Fruit fly (Drosophila melanogaster) whole organism, embryonic: Measurements from ENCODE around the gene CG14627.

Source experiments
- Adf1 ChIP-seq: fragments of 200-800 bp; sonication (Bioruptor generic); IDR thresholded peaks from 2 replicates; pipeline ENCODE4 v1.3.6; 2022; ENCODE audit warnings: missing biosample characterization, missing genetic modification characterization
- Bgb ChIP-seq: fragments of 200-800 bp; sonication (Bioruptor generic); IDR thresholded peaks from 2 replicates; pipeline ENCODE4 v1.3.6; 2022; ENCODE audit warnings: missing biosample characterization, missing genetic modification characterization; ENCODE audit not compliant: partially characterized antibody
- CG10321 ChIP-seq: fragments of 200-800 bp; sonication (Bioruptor generic); IDR thresholded peaks from 2 replicates; pipeline ENCODE4 v1.3.6; 2022; ENCODE audit warnings: missing biosample characterization, missing genetic modification characterization
- CG17361 ChIP-seq: fragments of 200-800 bp; sonication (Bioruptor generic); IDR thresholded peaks from 3 replicates; pipeline ENCODE4 v1.3.6; 2022; ENCODE audit warnings: missing biosample characterization, missing genetic modification characterization
- CG1832 ChIP-seq: fragments of 200-800 bp; sonication (Bioruptor generic); optimal IDR thresholded peaks from 2 replicates; lab custom pipeline; 2017; ENCODE audit warnings: missing biosample characterization, mild to moderate bottlenecking, missing genetic modification characterization, inconsistent platforms
- CG18599 ChIP-seq: fragments of 200-800 bp; sonication (Bioruptor generic); optimal IDR thresholded peaks from 3 replicates; lab custom pipeline; 2017; ENCODE audit warnings: missing biosample characterization, missing genetic modification characterization, mild to moderate bottlenecking, moderate library complexity, missing genetic modification reagents
- CG18619 ChIP-seq: fragments of 200-800 bp; sonication (Bioruptor generic); optimal IDR thresholded peaks from 3 replicates; lab custom pipeline; 2017; ENCODE audit warnings: missing biosample characterization, mild to moderate bottlenecking, missing genetic modification characterization
- CG2712 ChIP-seq: fragments of 200-800 bp; optimal IDR thresholded peaks from 3 replicates; lab custom pipeline; 2019; ENCODE audit warnings: missing biosample characterization, mild to moderate bottlenecking, missing genetic modification characterization, moderate library complexity
- CG30020 ChIP-seq: fragments of 200-800 bp; optimal IDR thresholded peaks from 2 replicates; lab custom pipeline; 2019; ENCODE audit warnings: missing biosample characterization, mild to moderate bottlenecking, missing genetic modification characterization, moderate library complexity
- CG3065 ChIP-seq: fragments of 200-800 bp; sonication (Bioruptor generic); optimal IDR thresholded peaks from 2 replicates; lab custom pipeline; 2016; ENCODE audit warnings: missing biosample characterization, missing genetic modification characterization
- CG31224 ChIP-seq: fragments of 200-800 bp; sonication (Bioruptor generic); IDR thresholded peaks from 2 replicates; pipeline ENCODE4 v1.3.6; 2022; ENCODE audit warnings: missing biosample characterization, missing genetic modification characterization
- CG32772 ChIP-seq: fragments of 200-800 bp; sonication (Bioruptor generic); IDR thresholded peaks from 2 replicates; pipeline ENCODE4 v1.3.6; 2022; ENCODE audit warnings: missing biosample characterization, missing genetic modification characterization
- CG34224 ChIP-seq: fragments of 200-800 bp; sonication (Bioruptor generic); IDR thresholded peaks from 3 replicates; pipeline ENCODE4 v1.3.6; 2022; ENCODE audit warnings: missing biosample characterization, missing genetic modification characterization; ENCODE audit not compliant: partially characterized antibody
- CG34422 ChIP-seq: fragments of 200-800 bp; sonication (Bioruptor generic); IDR thresholded peaks from 3 replicates; pipeline ENCODE4 v1.3.6; 2022; ENCODE audit warnings: missing biosample characterization, missing genetic modification characterization
- CG42726 ChIP-seq: fragments of 200-800 bp; sonication (Bioruptor generic); IDR thresholded peaks from 2 replicates; pipeline ENCODE4 v1.3.6; 2022; ENCODE audit warnings: missing biosample characterization, missing genetic modification characterization; ENCODE audit not compliant: partially characterized antibody
- CG4360 ChIP-seq: fragments of 200-800 bp; sonication (Bioruptor generic); IDR thresholded peaks from 2 replicates; pipeline ENCODE4 v1.3.6; 2022; ENCODE audit warnings: missing biosample characterization, missing genetic modification characterization
- CG6175 ChIP-seq: fragments of 200-800 bp; sonication (Bioruptor generic); IDR thresholded peaks from 3 replicates; pipeline ENCODE4 v1.3.6; 2022; ENCODE audit warnings: missing biosample characterization, missing genetic modification characterization
- CG6791 ChIP-seq: fragments of 200-800 bp; sonication (Bioruptor generic); IDR thresholded peaks from 3 replicates; pipeline ENCODE4 v1.3.6; 2022; ENCODE audit warnings: missing biosample characterization, missing genetic modification characterization; ENCODE audit not compliant: partially characterized antibody
- CG7357 ChIP-seq: fragments of 200-800 bp; sonication (Bioruptor generic); IDR thresholded peaks from 3 replicates; pipeline ENCODE4 v1.3.6; 2022; ENCODE audit warnings: missing biosample characterization, missing genetic modification characterization
- CG8290 ChIP-seq, 3 experiments: fragments of 200-800 bp; sonication (Bioruptor generic); optimal IDR thresholded peaks; 2 replicates each; lab custom pipeline; 2016 to 2019; ENCODE audit warnings: missing biosample characterization in 3 of 3, missing genetic modification characterization in 3 of 3, mild to moderate bottlenecking in 2 of 3, moderate library complexity in 1 of 3
- CG9727 ChIP-seq: fragments of 200-800 bp; sonication (Bioruptor generic); optimal IDR thresholded peaks from 3 replicates; lab custom pipeline; 2017; ENCODE audit warnings: missing biosample characterization, mild to moderate bottlenecking, missing genetic modification characterization
- CG9876 ChIP-seq: fragments of 200-800 bp; sonication (Bioruptor generic); optimal IDR thresholded peaks from 2 replicates; lab custom pipeline; 2016; ENCODE audit warnings: missing biosample characterization, missing genetic modification characterization
- Hsf ChIP-seq: fragments of 200-800 bp; sonication (Bioruptor generic); optimal IDR thresholded peaks from 3 replicates; lab custom pipeline; 2016; ENCODE audit warnings: missing biosample characterization, missing genetic modification characterization
- Jarid2 ChIP-seq: fragments of 200-800 bp; sonication (Bioruptor generic); optimal IDR thresholded peaks from 3 replicates; lab custom pipeline; 2017; ENCODE audit warnings: mild to moderate bottlenecking, missing biosample characterization, missing genetic modification reagents, missing genetic modification characterization
- NFAT ChIP-seq: fragments of 200-800 bp; sonication (Bioruptor generic); IDR thresholded peaks from 2 replicates; pipeline ENCODE4 v1.3.6; 2022; ENCODE audit warnings: missing biosample characterization, missing genetic modification characterization
- Neu2 ChIP-seq: fragments of 200-800 bp; sonication (Bioruptor generic); optimal IDR thresholded peaks from 3 replicates; lab custom pipeline; 2016; ENCODE audit warnings: missing biosample characterization, missing genetic modification characterization, borderline replicate concordance
- Oli ChIP-seq: fragments of 200-800 bp; sonication (Bioruptor generic); optimal IDR thresholded peaks from 2 replicates; lab custom pipeline; 2018; ENCODE audit warnings: missing biosample characterization, mild to moderate bottlenecking, missing genetic modification characterization, moderate library complexity
- Sox102F ChIP-seq: fragments of 200-800 bp; sonication (Bioruptor generic); optimal IDR thresholded peaks from 2 replicates; lab custom pipeline; 2018; ENCODE audit warnings: missing biosample characterization, mild to moderate bottlenecking, missing genetic modification characterization, moderate library complexity
- ase ChIP-seq: fragments of 200-800 bp; sonication (Bioruptor generic); IDR thresholded peaks from 3 replicates; pipeline ENCODE4 v1.3.6; 2022; ENCODE audit warnings: missing biosample characterization, missing genetic modification characterization
- bab2 ChIP-seq: fragments of 200-800 bp; sonication (Bioruptor generic); optimal IDR thresholded peaks from 2 replicates; lab custom pipeline; 2016; ENCODE audit warnings: missing biosample characterization, missing genetic modification characterization
- chm ChIP-seq: fragments of 200-800 bp; sonication (Bioruptor generic); IDR thresholded peaks from 2 replicates; pipeline ENCODE4 v1.3.6; 2022; ENCODE audit warnings: missing biosample characterization, missing genetic modification characterization
- cwo ChIP-seq: fragments of 200-800 bp; sonication (Bioruptor generic); optimal IDR thresholded peaks from 3 replicates; lab custom pipeline; 2017; ENCODE audit warnings: missing biosample characterization, missing genetic modification characterization, mild to moderate bottlenecking, moderate library complexity, missing genetic modification reagents
- ems ChIP-seq: fragments of 200-800 bp; sonication (Bioruptor generic); optimal IDR thresholded peaks from 3 replicates; lab custom pipeline; 2016; ENCODE audit warnings: missing biosample characterization, missing genetic modification characterization
- eyg ChIP-seq: fragments of 200-800 bp; sonication (Bioruptor generic); optimal IDR thresholded peaks from 3 replicates; lab custom pipeline; 2016; ENCODE audit warnings: missing biosample characterization, missing genetic modification characterization
- grn ChIP-seq: fragments of 200-800 bp; sonication (Bioruptor generic); optimal IDR thresholded peaks from 3 replicates; lab custom pipeline; 2017; ENCODE audit warnings: missing biosample characterization, missing genetic modification characterization
- ham ChIP-seq: fragments of 200-800 bp; sonication (Bioruptor generic); IDR thresholded peaks from 2 replicates; pipeline ENCODE4 v1.3.6; 2022; ENCODE audit warnings: missing biosample characterization, missing genetic modification characterization
- insv ChIP-seq, 2 experiments: fragments of 200-800 bp; sonication (Bioruptor generic); optimal IDR thresholded peaks; 3 replicates each; lab custom pipeline; 2016 to 2018; ENCODE audit warnings: missing biosample characterization in 2 of 2, missing genetic modification characterization in 2 of 2
- jigr1 ChIP-seq: fragments of 200-800 bp; sonication (Bioruptor generic); IDR thresholded peaks from 3 replicates; pipeline ENCODE4 v1.3.6; 2022; ENCODE audit warnings: missing biosample characterization, missing genetic modification characterization
- lov ChIP-seq, 2 experiments: fragments of 200-800 bp in 1 of 2; fragments of >200 bp in 1 of 2; sonication (Bioruptor generic) in 1 of 2; IDR thresholded peaks in 1 of 2; optimal IDR thresholded peaks in 1 of 2; 2 replicates in 1 of 2; 3 replicates in 1 of 2; pipeline versions ENCODE4 v1.3.6 to Lab custom; 2017 to 2022; ENCODE audit warnings: missing biosample characterization in 1 of 2, missing genetic modification characterization in 1 of 2
- nau ChIP-seq: fragments of 200-800 bp; sonication (Bioruptor generic); optimal IDR thresholded peaks from 3 replicates; lab custom pipeline; 2017; ENCODE audit warnings: missing biosample characterization, mild to moderate bottlenecking, missing genetic modification characterization, missing genetic modification reagents
- pros ChIP-seq: fragments of 200-800 bp; sonication (Bioruptor generic); optimal IDR thresholded peaks from 3 replicates; lab custom pipeline; 2019; ENCODE audit warnings: missing biosample characterization, mild to moderate bottlenecking, missing genetic modification characterization, moderate library complexity
- row ChIP-seq: fragments of 200-800 bp; sonication (Bioruptor generic); IDR thresholded peaks from 3 replicates; pipeline ENCODE4 v1.3.6; 2022; ENCODE audit warnings: missing biosample characterization, missing genetic modification characterization
- tin ChIP-seq: fragments of 200-800 bp; sonication (Bioruptor generic); optimal IDR thresholded peaks from 3 replicates; lab custom pipeline; 2016; ENCODE audit warnings: missing biosample characterization, missing genetic modification characterization
- unc-4 ChIP-seq: fragments of 200-800 bp; sonication (Bioruptor generic); IDR thresholded peaks from 2 replicates; pipeline ENCODE4 v1.3.6; 2022; ENCODE audit warnings: missing biosample characterization, missing genetic modification characterization; ENCODE audit not compliant: partially characterized antibody
- z ChIP-seq: fragments of 200-800 bp; sonication (Bioruptor generic); IDR thresholded peaks from 3 replicates; pipeline ENCODE4 v1.3.6; 2022; ENCODE audit warnings: missing biosample characterization, missing genetic modification characterization
- zf30C ChIP-seq: fragments of 200-800 bp; sonication (Bioruptor generic); optimal IDR thresholded peaks from 3 replicates; lab custom pipeline; 2018; ENCODE audit warnings: missing biosample characterization, mild to moderate bottlenecking, missing genetic modification characterization

Gene CG14627

dm6 chrX:1181320-1181719 is at the start of gene CG14627:
CG14627 (plus strand) TSS chrX:1181620.
- no peak for TF ChIP-seq CG7357 (GFP tag; lab: Robert Waterston, UW)
- no peak for TF ChIP-seq jigr1 (GFP tag; lab: Robert Waterston, UW)
- no peak for TF ChIP-seq CG18619 (GFP tag; lab: Kevin White, UChicago)
- TF ChIP-seq eyg (GFP tag; lab: Kevin White, UChicago) = no peak
- no peak for TF ChIP-seq bab2 (GFP tag; lab: Kevin White, UChicago)
- no peak for TF ChIP-seq NFAT
- no peak for TF ChIP-seq CG18599 (GFP tag; lab: Kevin White, UChicago)
- no peak for TF ChIP-seq CG17361
- no peak for TF ChIP-seq CG34224 (GFP tag; lab: Robert Waterston, UW)
- no peak for TF ChIP-seq ems
- TF ChIP-seq CG3065 (GFP tag; lab: Kevin White, UChicago) = no peak
- TF ChIP-seq CG9727 (GFP tag; lab: Kevin White, UChicago) = no peak
- no peak for TF ChIP-seq row (GFP tag; lab: Robert Waterston, UW)
- no peak for TF ChIP-seq CG10321 (GFP tag; lab: Robert Waterston, UW)
- no peak for TF ChIP-seq tin (GFP tag; lab: Kevin White, UChicago)
- TF ChIP-seq Sox102F (GFP tag; lab: Kevin White, UChicago) = no peak
- no peak for TF ChIP-seq cwo (GFP tag; lab: Kevin White, UChicago)

- 0 out of 2 replicates have a peak, but pooled peaks have one; percentile 15 for TF ChIP-seq CG42726
- peak; percentile 89 for TF ChIP-seq grn (GFP tag; lab: Kevin White, UChicago)
- no peak for TF ChIP-seq z (GFP tag; lab: Robert Waterston, UW)
- no peak for TF ChIP-seq CG31224 (GFP tag; lab: Robert Waterston, UW)
- 0 out of 2 replicates have a peak, but pooled peaks have one; percentile 48 for TF ChIP-seq chm
- TF ChIP-seq Jarid2 (GFP tag; lab: Kevin White, UChicago) = peak; percentile 97
- no peak for TF ChIP-seq insv (GFP tag; optimal IDR thresholded peaks at IDR 0.05; lab: Kevin White, UChicago)
- peak; percentile 54 for TF ChIP-seq pros (GFP tag; lab: Kevin White, UChicago)
- 0 out of 2 replicates have a peak, but pooled peaks have one; percentile 21 for TF ChIP-seq Bgb
- TF ChIP-seq Neu2 = no peak
- peak; percentile 48 for TF ChIP-seq zf30C
- no peak for TF ChIP-seq CG30020 (tag; lab: Kevin White, UChicago)
- no peak for TF ChIP-seq CG9876 (GFP tag; lab: Kevin White, UChicago)
- TF ChIP-seq Adf1 (GFP tag; lab: Robert Waterston, UW) = peak; percentile 5; the same call in 1 of the 2 replicates
- TF ChIP-seq CG2712 = no peak
- TF ChIP-seq CG6791 = no peak
- TF ChIP-seq ase (GFP tag; lab: Robert Waterston, UW) = no peak
- TF ChIP-seq lov (optimal IDR thresholded peaks at IDR 0.05; lab: Kevin White, UChicago) = no peak
- TF ChIP-seq lov (GFP tag; IDR thresholded peaks at IDR 0.05; lab: Robert Waterston, UW) = no peak
- TF ChIP-seq ham (GFP tag; lab: Robert Waterston, UW) = no peak
- no peak for TF ChIP-seq unc-4 (GFP tag; lab: Robert Waterston, UW)
- TF ChIP-seq CG34422 = peak; percentile 36; the same call in 1 of the 3 replicates
- TF ChIP-seq nau (GFP tag; lab: Kevin White, UChicago) = no peak
- TF ChIP-seq CG32772 (GFP tag; lab: Robert Waterston, UW) = no peak
- no peak for TF ChIP-seq Hsf
- TF ChIP-seq CG7357 (GFP tag; lab: Robert Waterston, UW) = no peak
- no peak for TF ChIP-seq Oli (tag; lab: Kevin White, UChicago)
- TF ChIP-seq CG6175 (GFP tag; lab: Robert Waterston, UW) = no peak
- no peak for TF ChIP-seq CG8290 (GFP tag; optimal IDR thresholded peaks at IDR 0.05; lab: Kevin White, UChicago)
- TF ChIP-seq CG8290 (tag; optimal IDR thresholded peaks at IDR 0.05; lab: Kevin White, UChicago) = peak in 1 of 2 experiments; percentile 25
- TF ChIP-seq CG4360 (GFP tag; lab: Robert Waterston, UW) = peak; percentile 75
- peak; percentile 43 for TF ChIP-seq CG1832 (GFP tag; lab: Kevin White, UChicago)
Observed at dm6 chrX:1134053-1135005, 47.1 kb upstream of the CG14627 start, which contains the start of gene CG3655. CG3655 (minus strand) TSS chrX:1134896.
